Worm (Caenorhabditis elegans) whole organism, L4 larva: ENCODE data around the gene C14A4.7.
"Not testable (repeated sequence)": the region's sequence is repeated elsewhere in the genome, so short reads cannot be mapped to it uniquely, and the experiment has no call there.

Source experiments
- aly-2 ChIP-seq: sonication (generic microtip); optimal IDR thresholded peaks from 2 replicates; lab custom pipeline; 2018; ENCODE audit warnings: missing biosample characterization, missing genetic modification characterization
- ceh-82 ChIP-seq: sonication (generic microtip); optimal IDR thresholded peaks from 2 replicates; lab custom pipeline; 2017; ENCODE audit warnings: missing biosample characterization, missing genetic modification characterization
- daf-16 ChIP-seq, 3 experiments: sonication (generic microtip); optimal IDR thresholded peaks; 2 replicates each; lab custom pipeline; 2016 to 2017; ENCODE audit warnings: missing genetic modification characterization in 3 of 3, missing genetic modification reagents in 3 of 3, mild to moderate bottlenecking in 2 of 3, missing compliant biosample characterization in 2 of 3, missing biosample characterization in 1 of 3, moderate library complexity in 1 of 3
- mep-1 ChIP-seq: fragments of 150-350 bp; sonication (generic microtip); optimal IDR thresholded peaks from 3 replicates; lab custom pipeline; 2014; ENCODE audit warnings: missing biosample characterization, missing genetic modification characterization
- nhr-237 ChIP-seq: sonication (generic microtip); optimal IDR thresholded peaks from 2 replicates; lab custom pipeline; 2017; ENCODE audit warnings: missing biosample characterization, missing genetic modification characterization
- nhr-42 ChIP-seq: fragments of 200-800 bp; sonication (Bioruptor generic); IDR thresholded peaks from 2 replicates; pipeline ENCODE4 v1.3.6; 2022; ENCODE audit warnings: missing genetic modification characterization, missing compliant biosample characterization

ce11 chrII:10557582-10557981, 38.8 kb downstream of the C14A4.7 start:
- not testable (repeated sequence) for TF ChIP-seq aly-2; ceh-82; nhr-42; mep-1 (tag; lab: Kevin White, UChicago); nhr-237 (tag; lab: Kevin White, UChicago); daf-16 (GFP tag; optimal IDR thresholded peaks at IDR 0.05; lab: Kevin White, UChicago); daf-16 (tag; optimal IDR thresholded peaks at IDR 0.05; lab: Kevin White, UChicago)
